Worm (Caenorhabditis elegans) whole organism, late embryonic: ENCODE results near the gene daf-36.

ENCODE experiments used
- C08G9.2 ChIP-seq: sonication (generic microtip); optimal IDR thresholded peaks from 2 replicates; lab custom pipeline; 2016; ENCODE audit warnings: mild to moderate bottlenecking, missing genetic modification characterization, moderate library complexity, missing compliant biosample characterization
- K02D7.2 ChIP-seq: sonication (generic microtip); optimal IDR thresholded peaks from 2 replicates; lab custom pipeline; 2017; ENCODE audit warnings: mild to moderate bottlenecking, missing genetic modification characterization, missing compliant biosample characterization
- ceh-24 ChIP-seq: sonication (generic microtip); optimal IDR thresholded peaks from 2 replicates; lab custom pipeline; 2016; ENCODE audit warnings: mild to moderate bottlenecking, missing genetic modification characterization, missing compliant biosample characterization
- ceh-30 ChIP-seq: fragments of 150-350 bp; optimal IDR thresholded peaks from 2 replicates; lab custom pipeline; 2014; ENCODE audit warnings: missing biosample characterization, missing genetic modification characterization
- dmd-4 ChIP-seq: sonication (generic microtip); optimal IDR thresholded peaks from 2 replicates; lab custom pipeline; 2016; ENCODE audit warnings: borderline replicate concordance, missing genetic modification characterization, missing compliant biosample characterization
- nhr-11 ChIP-seq: fragments of 150-350 bp; optimal IDR thresholded peaks from 2 replicates; lab custom pipeline; 2014; ENCODE audit warnings: missing biosample characterization, missing genetic modification characterization
- pag-3 ChIP-seq: sonication (generic microtip); optimal IDR thresholded peaks from 2 replicates; lab custom pipeline; 2016; ENCODE audit warnings: missing compliant biosample characterization, missing genetic modification characterization, borderline replicate concordance
- pha-4 ChIP-seq: fragments of 150-350 bp; optimal IDR thresholded peaks from 2 replicates; lab custom pipeline; 2018; ENCODE audit warnings: missing biosample characterization, missing genetic modification reagents, missing genetic modification characterization
- sox-4 ChIP-seq: sonication (generic microtip); optimal IDR thresholded peaks from 2 replicates; lab custom pipeline; 2017; ENCODE audit warnings: mild to moderate bottlenecking, missing genetic modification characterization, inconsistent platforms, missing compliant biosample characterization
- syd-9 ChIP-seq: sonication (generic microtip); optimal IDR thresholded peaks from 2 replicates; lab custom pipeline; 2016; ENCODE audit warnings: mild to moderate bottlenecking, missing genetic modification characterization, moderate library complexity, missing compliant biosample characterization
- unc-55 ChIP-seq: sonication (generic microtip); optimal IDR thresholded peaks from 2 replicates; lab custom pipeline; 2017; ENCODE audit warnings: missing biosample characterization, missing genetic modification reagents, missing genetic modification characterization
- zip-5 ChIP-seq: sonication (generic microtip); optimal IDR thresholded peaks from 2 replicates; lab custom pipeline; 2016; ENCODE audit warnings: missing genetic modification characterization, missing compliant biosample characterization

DNA sequence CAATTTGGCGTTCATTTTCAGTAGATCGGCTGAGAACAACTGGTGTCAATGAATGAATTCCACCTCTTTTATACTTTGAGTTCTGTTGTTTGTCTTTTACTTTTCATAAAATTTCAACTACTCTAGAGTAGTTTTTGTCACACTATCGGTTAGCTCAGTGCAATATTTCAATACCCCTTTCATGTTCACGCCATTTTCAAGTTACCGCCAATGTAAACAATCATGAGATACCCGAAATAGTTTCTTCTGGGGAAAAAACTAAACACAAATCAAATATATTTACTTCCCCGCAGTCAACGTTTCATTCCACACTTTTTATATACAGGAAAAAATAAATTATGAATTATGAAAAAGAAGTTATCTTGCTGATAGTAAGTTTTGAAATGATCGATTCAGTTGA lies 2.9 kb upstream of the daf-36 start, which contains the start of gene fipr-4:
- TF ChIP-seq nhr-11 (tag; lab: Kevin White, UChicago) (no peak), syd-9 (no peak), sox-4 (no peak), ceh-30 (no peak), K02D7.2 (no peak), ceh-24 (tag; lab: Kevin White, UChicago) (no peak), pha-4 (no peak), C08G9.2 (tag; lab: Kevin White, UChicago) (no peak), pag-3 (no peak), zip-5 (no peak), unc-55 (GFP tag; lab: Kevin White, UChicago) (no peak), dmd-4 (tag; lab: Kevin White, UChicago) (no peak)
